Worm (Caenorhabditis elegans) whole organism, young adult: ENCODE results near the gene gid-7.

Source experiments
- B0019.2 ChIP-seq: fragments of 200-800 bp; sonication (Bioruptor generic); conservative IDR thresholded peaks from 2 replicates; pipeline ENCODE4 v1.3.6; 2022; ENCODE audit warnings: missing genetic modification reagents, missing genetic modification characterization, missing compliant biosample characterization
- B0261.1 ChIP-seq: sonication (generic microtip); optimal IDR thresholded peaks from 2 replicates; lab custom pipeline; 2016; ENCODE audit warnings: mild to moderate bottlenecking, missing genetic modification characterization, moderate library complexity, missing compliant biosample characterization
- C17E4.6 ChIP-seq: fragments of 200-800 bp; sonication (Bioruptor generic); IDR thresholded peaks from 2 replicates; pipeline ENCODE4 v1.3.6; 2022; ENCODE audit warnings: missing genetic modification reagents, missing genetic modification characterization, missing compliant biosample characterization
- F10E7.11 ChIP-seq: sonication (generic microtip); optimal IDR thresholded peaks from 2 replicates; lab custom pipeline; 2017; ENCODE audit warnings: mild to moderate bottlenecking, missing genetic modification characterization, moderate library complexity, missing compliant biosample characterization
- F23B12.7 ChIP-seq: sonication (generic microtip); optimal IDR thresholded peaks from 2 replicates; lab custom pipeline; 2017; ENCODE audit warnings: missing genetic modification characterization, mild to moderate bottlenecking, missing compliant biosample characterization, antibody characterized with exemption, moderate library complexity; ENCODE audit not compliant: insufficient read depth
- F33H1.4 ChIP-seq: fragments of 200-800 bp; sonication (Bioruptor generic); IDR thresholded peaks from 2 replicates; pipeline ENCODE4 v1.3.6; 2022; ENCODE audit warnings: missing genetic modification reagents, missing genetic modification characterization, missing compliant biosample characterization
- F37B4.10 ChIP-seq: fragments of 200-800 bp; sonication (Bioruptor generic); IDR thresholded peaks from 2 replicates; pipeline ENCODE4 v1.3.6; 2022; ENCODE audit warnings: missing genetic modification characterization, missing compliant biosample characterization
- F49E8.2 ChIP-seq: sonication (generic microtip); optimal IDR thresholded peaks from 3 replicates; lab custom pipeline; 2017; ENCODE audit warnings: missing genetic modification characterization, mild to moderate bottlenecking, missing compliant biosample characterization, antibody characterized with exemption, moderate library complexity; ENCODE audit not compliant: insufficient read depth
- F57A8.1 ChIP-seq: fragments of 200-800 bp; sonication (Bioruptor generic); optimal IDR thresholded peaks from 2 replicates; lab custom pipeline; 2018; ENCODE audit warnings: mild to moderate bottlenecking, missing genetic modification characterization, moderate library complexity, missing compliant biosample characterization
- T07F8.4 ChIP-seq: sonication (generic microtip); optimal IDR thresholded peaks from 2 replicates; lab custom pipeline; 2016; ENCODE audit warnings: mild to moderate bottlenecking, missing genetic modification characterization, moderate library complexity, missing compliant biosample characterization
- Y53F4B.3 ChIP-seq: fragments of 200-800 bp; sonication (Bioruptor generic); IDR thresholded peaks from 2 replicates; pipeline ENCODE4 v1.3.6; 2022; ENCODE audit warnings: missing genetic modification reagents, missing genetic modification characterization, missing compliant biosample characterization
- Y53G8AR.9 ChIP-seq: fragments of 200-800 bp; sonication (Bioruptor generic); conservative IDR thresholded peaks from 2 replicates; pipeline ENCODE4 v1.3.6; 2022; ENCODE audit warnings: missing genetic modification reagents, missing genetic modification characterization, missing compliant biosample characterization
- Y79H2A.3 ChIP-seq: fragments of 200-800 bp; sonication (Bioruptor generic); conservative IDR thresholded peaks from 2 replicates; pipeline ENCODE4 v1.3.6; 2022; ENCODE audit warnings: missing genetic modification reagents, missing genetic modification characterization, missing compliant biosample characterization
- ama-1 ChIP-seq, 3 experiments: fragments of 150-350 bp in 1 of 3; sonication (generic microtip) in 2 of 3; optimal IDR thresholded peaks; 2 replicates each; lab custom pipeline; 2014 to 2018; ENCODE audit warnings: missing biosample characterization in 2 of 3, missing genetic modification characterization in 2 of 3, missing genetic modification reagents in 2 of 3
- aptf-3 ChIP-seq: fragments of 200-800 bp; sonication (Bioruptor generic); IDR thresholded peaks from 2 replicates; pipeline ENCODE4 v1.3.6; 2022; ENCODE audit warnings: missing genetic modification characterization, missing compliant biosample characterization
- attf-3 ChIP-seq: fragments of 200-800 bp; sonication (Bioruptor generic); conservative IDR thresholded peaks from 2 replicates; pipeline ENCODE4 v1.3.6; 2022; ENCODE audit warnings: missing genetic modification reagents, missing genetic modification characterization, missing compliant biosample characterization
- bed-1 ChIP-seq: fragments of 200-800 bp; sonication (Bioruptor generic); IDR thresholded peaks from 2 replicates; pipeline ENCODE4 v1.3.6; 2022; ENCODE audit warnings: missing genetic modification reagents, missing genetic modification characterization, missing compliant biosample characterization
- ccch-3 ChIP-seq: fragments of 200-800 bp; sonication (Bioruptor generic); optimal IDR thresholded peaks from 2 replicates; lab custom pipeline; 2018; ENCODE audit warnings: mild to moderate bottlenecking, missing genetic modification characterization, missing compliant biosample characterization
- die-1 ChIP-seq: sonication (generic microtip); optimal IDR thresholded peaks from 2 replicates; lab custom pipeline; 2016; ENCODE audit warnings: missing genotype, mild to moderate bottlenecking, missing genetic modification characterization, missing compliant biosample characterization
- dpl-1 ChIP-seq: fragments of 150-350 bp; optimal IDR thresholded peaks from 2 replicates; lab custom pipeline; 2014; ENCODE audit warnings: missing biosample characterization, missing genetic modification reagents, missing genetic modification characterization
- efl-1 ChIP-seq: fragments of 150-350 bp; optimal IDR thresholded peaks from 2 replicates; lab custom pipeline; 2014; ENCODE audit warnings: missing biosample characterization, missing genetic modification reagents, missing genetic modification characterization
- egl-44 ChIP-seq: fragments of 200-800 bp; sonication (Bioruptor generic); IDR thresholded peaks from 2 replicates; pipeline ENCODE4 v1.3.6; 2022; ENCODE audit warnings: missing genetic modification reagents, missing genetic modification characterization, missing compliant biosample characterization
- egrh-3 ChIP-seq: fragments of 200-800 bp; sonication (Bioruptor generic); IDR thresholded peaks from 2 replicates; pipeline ENCODE4 v1.3.6; 2022; ENCODE audit warnings: missing genetic modification reagents, missing genetic modification characterization, missing compliant biosample characterization
- hmg-1.2 ChIP-seq: fragments of 200-800 bp; sonication (Bioruptor generic); IDR thresholded peaks from 2 replicates; pipeline ENCODE4 v1.3.6; 2022; ENCODE audit warnings: missing genetic modification reagents, missing genetic modification characterization, missing compliant biosample characterization
- hsf-1 ChIP-seq: fragments of 200-800 bp; sonication (Bioruptor generic); IDR thresholded peaks from 2 replicates; pipeline ENCODE4 v1.3.6; 2022; ENCODE audit warnings: missing genetic modification reagents, missing genetic modification characterization, missing compliant biosample characterization
- let-526 ChIP-seq: fragments of 200-800 bp; sonication (Bioruptor generic); IDR thresholded peaks from 2 replicates; pipeline ENCODE4 v1.3.6; 2022; ENCODE audit warnings: missing genetic modification reagents, missing genetic modification characterization, missing compliant biosample characterization
- let-607 ChIP-seq, 2 experiments: fragments of 200-800 bp in 1 of 2; sonication (Bioruptor generic) in 1 of 2; sonication (generic microtip) in 1 of 2; optimal IDR thresholded peaks; 2 replicates each; lab custom pipeline; 2016 to 2018; ENCODE audit warnings: mild to moderate bottlenecking in 2 of 2, missing compliant biosample characterization in 2 of 2, missing genetic modification characterization in 2 of 2, moderate library complexity in 2 of 2, missing genotype in 1 of 2
- lin-35 ChIP-seq, 3 experiments: fragments of 150-350 bp in 2 of 3; sonication (generic microtip) in 1 of 3; optimal IDR thresholded peaks; 2 replicates each; lab custom pipeline; 2014 to 2018; ENCODE audit warnings: missing biosample characterization in 3 of 3, missing genetic modification characterization in 3 of 3, missing genetic modification reagents in 3 of 3
- lin-54 ChIP-seq: fragments of 200-800 bp; sonication (Bioruptor generic); optimal IDR thresholded peaks from 2 replicates; lab custom pipeline; 2018; ENCODE audit warnings: mild to moderate bottlenecking, missing genetic modification characterization, missing compliant biosample characterization
- lir-1 ChIP-seq: fragments of 200-800 bp; sonication (Bioruptor generic); conservative IDR thresholded peaks from 2 replicates; pipeline ENCODE4 v1.3.6; 2022; ENCODE audit warnings: missing genetic modification reagents, missing genetic modification characterization, missing compliant biosample characterization
- mel-28 ChIP-seq: sonication (generic microtip); optimal IDR thresholded peaks from 2 replicates; lab custom pipeline; 2016; ENCODE audit warnings: borderline replicate concordance, mild to moderate bottlenecking, missing genetic modification characterization, missing compliant biosample characterization
- nfya-1 ChIP-seq: sonication (generic microtip); optimal IDR thresholded peaks from 2 replicates; lab custom pipeline; 2017; ENCODE audit warnings: antibody characterized with exemption, missing compliant biosample characterization, missing genetic modification characterization, borderline replicate concordance; ENCODE audit not compliant: insufficient read depth
- nfya-2 ChIP-seq: fragments of 200-800 bp; sonication (Bioruptor generic); IDR thresholded peaks from 2 replicates; pipeline ENCODE4 v1.3.6; 2022; ENCODE audit warnings: missing genetic modification reagents, missing genetic modification characterization, missing compliant biosample characterization
- nhr-120 ChIP-seq: fragments of 200-800 bp; sonication (Bioruptor generic); IDR thresholded peaks from 2 replicates; pipeline ENCODE4 v1.3.6; 2022; ENCODE audit warnings: missing genetic modification characterization, missing compliant biosample characterization
- nhr-90 ChIP-seq: sonication (generic microtip); optimal IDR thresholded peaks from 2 replicates; lab custom pipeline; 2016; ENCODE audit warnings: missing genotype, mild to moderate bottlenecking, missing genetic modification characterization, missing compliant biosample characterization
- pha-4 ChIP-seq: fragments of 150-350 bp; sonication (generic microtip); optimal IDR thresholded peaks from 2 replicates; lab custom pipeline; 2014; ENCODE audit warnings: missing biosample characterization, missing genetic modification reagents, missing genetic modification characterization
- sdz-38 ChIP-seq: sonication (generic microtip); optimal IDR thresholded peaks from 2 replicates; lab custom pipeline; 2016; ENCODE audit warnings: missing genotype, missing genetic modification characterization, missing compliant biosample characterization
- snpc-1.1 ChIP-seq: sonication (generic microtip); optimal IDR thresholded peaks from 2 replicates; lab custom pipeline; 2017; ENCODE audit warnings: missing genetic modification characterization, mild to moderate bottlenecking, missing compliant biosample characterization, antibody characterized with exemption, moderate library complexity, missing genotype, missing genetic modification reagents; ENCODE audit not compliant: insufficient read depth
- snpc-3.4 ChIP-seq: sonication (generic microtip); optimal IDR thresholded peaks from 2 replicates; lab custom pipeline; 2017; ENCODE audit warnings: missing genetic modification characterization, mild to moderate bottlenecking, missing compliant biosample characterization, antibody characterized with exemption, moderate library complexity, missing genotype, missing genetic modification reagents
- somi-1 ChIP-seq: fragments of 200-800 bp; sonication (Bioruptor generic); optimal IDR thresholded peaks from 2 replicates; lab custom pipeline; 2018; ENCODE audit warnings: mild to moderate bottlenecking, missing genetic modification characterization, missing compliant biosample characterization
- sptf-2 ChIP-seq: fragments of 200-800 bp; sonication (Bioruptor generic); optimal IDR thresholded peaks from 2 replicates; lab custom pipeline; 2018; ENCODE audit warnings: mild to moderate bottlenecking, missing genetic modification characterization, missing compliant biosample characterization
- zfh-2 ChIP-seq: fragments of 200-800 bp; sonication (Bioruptor generic); conservative IDR thresholded peaks from 2 replicates; pipeline ENCODE4 v1.3.6; 2022; ENCODE audit warnings: missing genetic modification reagents, missing genetic modification characterization, missing compliant biosample characterization
- ztf-25 ChIP-seq: fragments of 200-800 bp; sonication (Bioruptor generic); IDR thresholded peaks from 2 replicates; pipeline ENCODE4 v1.3.6; 2022; ENCODE audit warnings: missing genetic modification reagents, missing genetic modification characterization, missing compliant biosample characterization

Gene gid-7

DNA sequence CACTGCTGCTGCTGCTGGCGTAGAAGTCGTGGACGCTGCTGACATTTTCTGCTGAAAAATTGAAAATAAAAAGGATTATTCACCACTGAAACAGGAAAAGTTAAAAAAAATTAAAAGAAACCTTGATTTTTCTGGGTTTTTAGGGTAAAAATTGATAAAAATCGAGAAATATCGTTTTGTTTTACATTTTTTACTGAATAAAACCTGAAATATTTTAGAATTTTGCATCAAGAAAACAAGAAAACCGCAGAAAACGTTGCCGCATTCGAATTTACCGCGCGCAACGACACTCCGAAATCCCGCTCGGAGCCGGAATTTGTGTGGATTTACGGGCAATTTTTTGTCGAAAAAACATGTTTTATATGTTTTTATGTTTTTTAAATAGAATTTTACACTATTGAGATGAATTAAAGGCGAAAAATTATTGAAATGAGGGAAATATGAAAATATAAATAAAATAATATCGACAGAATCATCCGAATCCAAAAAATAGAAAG, 2.6 kb upstream of the gid-7 start, which contains the start of gene chk-1 (continued):
- TF ChIP-seq F57A8.1: no peak
- no peak for TF ChIP-seq sdz-38
- TF ChIP-seq, all 124 proteins: peak for 17

DNA sequence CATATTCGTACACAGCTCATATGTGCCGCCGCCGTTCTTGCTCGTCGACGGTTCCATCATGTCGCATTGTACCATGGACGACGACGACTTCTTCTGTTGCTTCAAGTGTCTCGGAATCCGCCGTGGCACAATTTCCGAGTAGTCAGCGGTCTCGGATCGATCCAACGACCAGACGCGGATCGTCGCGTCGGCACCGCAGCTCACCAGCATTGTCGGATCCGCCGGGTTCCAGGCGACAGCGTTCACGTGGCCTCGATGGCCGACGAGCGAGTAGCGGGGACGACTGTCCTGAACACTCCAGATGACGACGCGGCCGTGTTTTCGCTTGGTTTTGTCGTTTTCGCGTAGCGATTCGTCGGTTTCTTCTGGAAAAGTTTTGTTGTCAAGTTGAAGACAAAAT, 6.5 kb downstream of the gid-7 start:
- TF ChIP-seq zfh-2 (GFP tag; lab: Robert Waterston, UW): peak; percentile 87
- TF ChIP-seq F37B4.10 (GFP tag; lab: Robert Waterston, UW): no peak
- peak; percentile 71; the same call in 1 of the 2 replicates for TF ChIP-seq egrh-3 (GFP tag; lab: Robert Waterston, UW)

DNA sequence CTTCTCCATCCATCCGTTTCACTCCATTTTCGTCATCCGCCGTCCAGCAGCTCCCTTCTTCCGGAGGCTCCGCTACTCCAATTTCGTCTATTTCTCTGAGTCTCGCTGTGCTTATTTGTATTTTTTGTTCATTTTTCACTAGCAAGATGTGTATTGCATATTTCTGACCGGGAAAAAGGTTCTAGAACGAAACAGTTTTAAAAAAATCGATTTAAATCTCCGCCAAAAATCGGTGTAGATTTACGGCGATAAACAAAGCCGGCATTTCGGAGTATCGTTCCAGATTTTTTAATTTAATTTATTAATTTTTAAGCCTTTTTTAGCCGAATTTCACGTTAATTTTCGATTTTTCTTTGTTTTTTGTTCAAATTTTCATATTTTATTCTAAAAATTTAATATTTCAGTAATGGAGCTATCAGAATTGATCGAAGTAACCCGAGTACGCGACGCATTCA, 13.7 kb downstream of the gid-7 start, which contains the start of gene mtm-9:
Gene mtm-9 (plus strand): TSS at position 405 of the 455 bp plus-strand sequence.
- TF ChIP-seq ccch-3 (GFP tag; lab: Kevin White, UChicago): no peak
- no peak for TF ChIP-seq somi-1 (GFP tag; lab: Kevin White, UChicago)
- TF ChIP-seq bed-1 (GFP tag; lab: Robert Waterston, UW): no peak
- no peak for TF ChIP-seq sptf-2 (GFP tag; lab: Kevin White, UChicago)
- no peak for TF ChIP-seq pha-4 (tag; lab: Kevin White, UChicago)
- TF ChIP-seq Y53G8AR.9: no peak
- no peak for TF ChIP-seq die-1 (tag; lab: Kevin White, UChicago)
- no peak for TF ChIP-seq B0019.2
- TF ChIP-seq nhr-120 (GFP tag; lab: Robert Waterston, UW): no peak
- no peak for TF ChIP-seq snpc-1.1
- TF ChIP-seq hsf-1 (GFP tag; lab: Robert Waterston, UW): no peak
- peak in 1 of 3 experiments; percentile 58 for TF ChIP-seq lin-35 (GFP tag; optimal IDR thresholded peaks at IDR 0.05; lab: Kevin White, UChicago)
- TF ChIP-seq egl-44: no peak
- no peak for TF ChIP-seq hmg-1.2
- no peak for TF ChIP-seq ztf-25 (GFP tag; lab: Robert Waterston, UW)
- TF ChIP-seq ama-1 (optimal IDR thresholded peaks at IDR 0.05; lab: Kevin White, UChicago): no peak
- no peak for TF ChIP-seq ama-1 (GFP tag; optimal IDR thresholded peaks at IDR 0.05; lab: Kevin White, UChicago)
- peak; percentile 91 for TF ChIP-seq attf-3 (GFP tag; lab: Robert Waterston, UW)
- TF ChIP-seq B0261.1 (tag; lab: Kevin White, UChicago): no peak
- TF ChIP-seq dpl-1 (GFP tag; lab: Kevin White, UChicago): peak; percentile 39
- no peak for TF ChIP-seq F33H1.4 (GFP tag; lab: Robert Waterston, UW)
- no peak for TF ChIP-seq egrh-3 (GFP tag; lab: Robert Waterston, UW)
- TF ChIP-seq F49E8.2 (tag; lab: Kevin White, UChicago): no peak
- TF ChIP-seq nfya-1 (tag; lab: Kevin White, UChicago): no peak
- TF ChIP-seq let-526: no peak
- no peak for TF ChIP-seq lir-1 (GFP tag; lab: Robert Waterston, UW)
- TF ChIP-seq nfya-2: no peak
- TF ChIP-seq mel-28 (tag; lab: Kevin White, UChicago): no peak
- TF ChIP-seq efl-1 (GFP tag; lab: Kevin White, UChicago): peak; percentile 57
- TF ChIP-seq aptf-3 (GFP tag; lab: Robert Waterston, UW): no peak
- TF ChIP-seq F23B12.7 (tag; lab: Kevin White, UChicago): no peak
- no peak for TF ChIP-seq Y53F4B.3 (GFP tag; lab: Robert Waterston, UW)
- TF ChIP-seq nhr-90: no peak
- no peak for TF ChIP-seq F10E7.11 (tag; lab: Kevin White, UChicago)
- TF ChIP-seq T07F8.4 (tag; lab: Kevin White, UChicago): no peak
- TF ChIP-seq let-607 (tag; optimal IDR thresholded peaks at IDR 0.05; lab: Kevin White, UChicago): no peak
- TF ChIP-seq Y79H2A.3 (GFP tag; lab: Robert Waterston, UW): no peak
- TF ChIP-seq snpc-3.4 (tag; lab: Kevin White, UChicago): no peak
- TF ChIP-seq lin-54 (GFP tag; lab: Kevin White, UChicago): peak; percentile 82
- TF ChIP-seq C17E4.6: no peak
